Worm (Caenorhabditis elegans): ENCODE results near the gene C04G6.6.

The C04G6.6 gene

ce11 chrII:5092362-5093281, 6.9 kb downstream of the C04G6.6 start, which contains the start of gene C04G6.2:
TSS of gene C04G6.2 (plus strand) at chrII:5093231.
- TF ChIP-seq nhr-25 (tag; optimal IDR thresholded peaks at IDR 0.05): no peak
- no peak for TF ChIP-seq ceh-16 (tag; optimal IDR thresholded peaks at IDR 0.05)
- TF ChIP-seq lin-39 (tag; optimal IDR thresholded peaks at IDR 0.05): no peak
- TF ChIP-seq sma-3 (GFP tag; optimal IDR thresholded peaks at IDR 0.05): peak; percentile 32
- no peak for TF ChIP-seq alr-1 (tag; optimal IDR thresholded peaks at IDR 0.05)
- peak; percentile 55 for TF ChIP-seq nhr-129 (tag; optimal IDR thresholded peaks at IDR 0.05)
- TF ChIP-seq Y55F3AM.14 (GFP tag; optimal IDR thresholded peaks at IDR 0.05): no peak
- TF ChIP-seq ZK546.5 (tag; optimal IDR thresholded peaks at IDR 0.05): no peak
- TF ChIP-seq snpc-4 (tag; optimal IDR thresholded peaks at IDR 0.05): peak; percentile 5
- TF ChIP-seq skn-1 (tag; optimal IDR thresholded peaks at IDR 0.05): no peak
- peak; percentile 36 for TF ChIP-seq gmeb-1 (tag; optimal IDR thresholded peaks at IDR 0.05)
- TF ChIP-seq dmd-4 (tag; optimal IDR thresholded peaks at IDR 0.05): no peak
- TF ChIP-seq ztf-11 (tag; optimal IDR thresholded peaks at IDR 0.05): no peak
- peak; percentile 75 for TF ChIP-seq C34F6.9 (tag; optimal IDR thresholded peaks at IDR 0.05)
- TF ChIP-seq R02D3.7 (tag; optimal IDR thresholded peaks at IDR 0.05): no peak
- peak in 1 of 2 experiments; percentile 36 for TF ChIP-seq mdl-1 (tag; optimal IDR thresholded peaks at IDR 0.05)
- TF ChIP-seq lin-13 (GFP tag; optimal IDR thresholded peaks at IDR 0.05): peak; percentile 31
- no peak for TF ChIP-seq peb-1 (tag; optimal IDR thresholded peaks at IDR 0.05)
- TF ChIP-seq zag-1 (tag; optimal IDR thresholded peaks at IDR 0.05): no peak
- TF ChIP-seq sem-4 (tag; optimal IDR thresholded peaks at IDR 0.05): no peak
- TF ChIP-seq lin-11 (tag; optimal IDR thresholded peaks at IDR 0.05): no peak
- no peak for TF ChIP-seq blmp-1 (tag; optimal IDR thresholded peaks at IDR 0.05; ENCODE audit: insufficient read depth)
- no peak for TF ChIP-seq ztf-1 (GFP tag; conservative IDR thresholded peaks at IDR 0.05)
- no peak for TF ChIP-seq elt-3 (tag; optimal IDR thresholded peaks at IDR 0.05)
- peak; percentile 62 for TF ChIP-seq crh-2 (tag; optimal IDR thresholded peaks at IDR 0.05)
- peak; percentile 11 for TF ChIP-seq ztf-4 (tag; optimal IDR thresholded peaks at IDR 0.05)
- peak; percentile 18 for TF ChIP-seq nhr-6 (tag; optimal IDR thresholded peaks at IDR 0.05)
- no peak for TF ChIP-seq mbf-1 (tag; optimal IDR thresholded peaks at IDR 0.05)
- TF ChIP-seq aly-2 (tag; optimal IDR thresholded peaks at IDR 0.05): no peak
- no peak for TF ChIP-seq mab-5 (tag; optimal IDR thresholded peaks at IDR 0.05)
- TF ChIP-seq F13H6.1 (tag; optimal IDR thresholded peaks at IDR 0.05): peak; percentile 84
- peak; percentile 22 for TF ChIP-seq egl-27 (tag; optimal IDR thresholded peaks at IDR 0.05)
- no peak for TF ChIP-seq nhr-21 (tag; optimal IDR thresholded peaks at IDR 0.05)
- TF ChIP-seq nhr-10 (tag; optimal IDR thresholded peaks at IDR 0.05): no peak
- TF ChIP-seq nhr-12 (tag; optimal IDR thresholded peaks at IDR 0.05): no peak
- TF ChIP-seq unc-62 (GFP tag; optimal IDR thresholded peaks at IDR 0.05): no peak
- TF ChIP-seq fos-1 (tag; optimal IDR thresholded peaks at IDR 0.05): peak; percentile 19
- peak; percentile 69 for TF ChIP-seq sma-9 (GFP tag; optimal IDR thresholded peaks at IDR 0.05)
- TF ChIP-seq sma-9 (tag; optimal IDR thresholded peaks at IDR 0.05): no peak
- peak; percentile 51 for TF ChIP-seq unc-55 (GFP tag; optimal IDR thresholded peaks at IDR 0.05)
- TF ChIP-seq unc-39 (tag; optimal IDR thresholded peaks at IDR 0.05): no peak
- peak; percentile 37 for TF ChIP-seq ama-1 (optimal IDR thresholded peaks at IDR 0.05)
- no peak for TF ChIP-seq nhr-11 (tag; optimal IDR thresholded peaks at IDR 0.05)
- TF ChIP-seq nhr-237 (tag; optimal IDR thresholded peaks at IDR 0.05): no peak
- peak in 1 of 2 experiments; percentile 71 for TF ChIP-seq lsy-2 (tag; optimal IDR thresholded peaks at IDR 0.05)
- no peak for TF ChIP-seq elt-1 (tag; optimal IDR thresholded peaks at IDR 0.05)
- no peak for TF ChIP-seq nhr-77 (tag; optimal IDR thresholded peaks at IDR 0.05)
- TF ChIP-seq nhr-23 (tag; optimal IDR thresholded peaks at IDR 0.05): no peak
- TF ChIP-seq ceh-82 (tag; optimal IDR thresholded peaks at IDR 0.05): no peak

All from whole organism, L2 larva.